Worm (Caenorhabditis elegans): Measurements from ENCODE around the gene F59A6.13.

DNA sequence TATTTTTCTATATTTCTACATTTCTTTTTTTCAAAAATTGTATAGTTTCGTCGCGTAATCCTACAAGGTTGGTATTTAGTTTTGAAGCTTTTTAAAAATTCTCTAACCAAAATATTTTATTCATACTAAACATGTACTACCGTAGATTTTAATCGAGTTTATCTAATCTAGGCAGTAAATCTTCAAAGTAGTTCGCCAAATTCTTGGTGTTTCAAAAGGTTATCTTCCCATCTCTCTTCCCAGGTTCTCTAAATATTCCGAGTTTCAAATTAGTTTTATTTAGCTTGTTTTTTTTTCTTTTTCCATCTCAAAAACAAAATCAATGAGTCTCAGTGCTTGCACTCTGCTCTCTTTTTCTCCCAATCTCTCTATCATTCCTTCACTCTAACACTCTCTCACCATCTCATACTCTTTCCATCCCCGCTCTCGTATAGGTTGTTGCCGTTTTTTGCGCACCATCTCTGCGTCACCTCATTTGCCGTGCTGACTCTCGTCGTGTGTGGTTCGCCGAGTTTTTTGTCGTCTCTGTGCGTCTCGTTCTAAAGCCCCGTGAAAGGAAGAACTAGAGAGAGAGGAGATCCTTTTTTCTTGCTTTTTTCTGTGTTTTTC lies 5.5 kb upstream of the F59A6.13 start:
- TF ChIP-seq lag-1 (GFP tag; IDR thresholded peaks at IDR 0.05) (no peak), ama-1 (optimal IDR thresholded peaks at IDR 0.05) (no peak), ama-1 (GFP tag; optimal IDR thresholded peaks at IDR 0.05) (no peak)
